Worm (Caenorhabditis elegans): Measurements from ENCODE around the gene F59E12.8.

DNA sequence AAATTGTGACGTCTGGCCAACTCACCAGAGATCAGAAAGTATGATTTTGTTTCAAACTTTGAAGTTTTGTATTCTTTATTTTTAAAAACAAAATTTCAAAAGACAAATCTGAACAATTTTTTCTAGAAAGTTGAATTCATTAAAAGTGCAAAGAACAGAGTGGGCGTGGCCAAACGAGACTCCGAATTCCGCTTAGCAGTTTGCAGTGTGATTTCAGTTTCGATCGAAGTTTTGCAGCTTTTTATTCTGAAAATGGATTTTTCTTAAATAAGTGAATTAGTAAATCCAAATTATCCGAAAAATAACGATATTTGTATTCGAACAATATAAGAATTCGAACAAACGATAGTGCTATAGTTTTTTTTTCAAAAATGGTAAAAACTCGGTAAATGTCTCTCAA is 3.3 kb downstream of the F59E12.8 start:
- TF ChIP-seq Y53G8AR.9 (GFP tag; conservative IDR thresholded peaks at IDR 0.05): no peak
- TF ChIP-seq unc-62 (GFP tag; optimal IDR thresholded peaks at IDR 0.05): no peak
